Worm (Caenorhabditis elegans) whole organism, L2 larva: ENCODE results near the gene srw-127.
A peak's percentile ranks its signal among the peaks of the same experiment; 100 is the strongest.

ENCODE experiments used
- C34F6.9 ChIP-seq: fragments of 150-350 bp; optimal IDR thresholded peaks from 2 replicates; lab custom pipeline; 2014; ENCODE audit warnings: missing biosample characterization, missing genetic modification characterization
- F13H6.1 ChIP-seq: sonication (generic microtip); optimal IDR thresholded peaks from 2 replicates; lab custom pipeline; 2016; ENCODE audit warnings: missing genetic modification characterization, missing compliant biosample characterization
- R02D3.7 ChIP-seq: fragments of 150-350 bp; optimal IDR thresholded peaks from 2 replicates; lab custom pipeline; 2014; ENCODE audit warnings: missing biosample characterization, missing genetic modification characterization
- Y55F3AM.14 ChIP-seq: fragments of 200-800 bp; sonication (Bioruptor generic); optimal IDR thresholded peaks from 2 replicates; lab custom pipeline; 2018; ENCODE audit warnings: mild to moderate bottlenecking, missing genetic modification characterization, missing compliant biosample characterization
- alr-1 ChIP-seq: fragments of 150-350 bp; optimal IDR thresholded peaks from 2 replicates; lab custom pipeline; 2014; ENCODE audit warnings: missing biosample characterization, missing genetic modification characterization
- aly-2 ChIP-seq: fragments of 150-350 bp; optimal IDR thresholded peaks from 2 replicates; lab custom pipeline; 2014; ENCODE audit warnings: missing biosample characterization, missing genetic modification characterization
- blmp-1 ChIP-seq: sonication (generic microtip); optimal IDR thresholded peaks from 2 replicates; lab custom pipeline; 2017; ENCODE audit warnings: missing genetic modification characterization, mild to moderate bottlenecking, missing compliant biosample characterization, antibody characterized with exemption, moderate library complexity; ENCODE audit not compliant: insufficient read depth
- ceh-16 ChIP-seq: fragments of 150-350 bp; optimal IDR thresholded peaks from 2 replicates; lab custom pipeline; 2014; ENCODE audit warnings: missing biosample characterization, missing genetic modification characterization
- crh-2 ChIP-seq: sonication (generic microtip); optimal IDR thresholded peaks from 2 replicates; lab custom pipeline; 2017; ENCODE audit warnings: missing biosample characterization, missing genetic modification characterization
- dmd-4 ChIP-seq: sonication (generic microtip); optimal IDR thresholded peaks from 2 replicates; lab custom pipeline; 2017; ENCODE audit warnings: missing biosample characterization, missing genetic modification characterization
- egl-27 ChIP-seq: sonication (generic microtip); optimal IDR thresholded peaks from 3 replicates; lab custom pipeline; 2017; ENCODE audit warnings: missing biosample characterization, missing genetic modification reagents, missing genetic modification characterization
- elt-1 ChIP-seq: fragments of 150-350 bp; optimal IDR thresholded peaks from 2 replicates; lab custom pipeline; 2014; ENCODE audit warnings: missing biosample characterization, missing genetic modification characterization
- elt-3 ChIP-seq: sonication (generic microtip); optimal IDR thresholded peaks from 2 replicates; lab custom pipeline; 2017; ENCODE audit warnings: missing biosample characterization, missing genetic modification characterization
- fos-1 ChIP-seq: fragments of 150-350 bp; optimal IDR thresholded peaks from 2 replicates; lab custom pipeline; 2014; ENCODE audit warnings: missing biosample characterization, missing genetic modification characterization
- gmeb-1 ChIP-seq: fragments of 150-350 bp; optimal IDR thresholded peaks from 2 replicates; lab custom pipeline; 2014; ENCODE audit warnings: missing biosample characterization, missing genetic modification characterization
- lin-11 ChIP-seq: fragments of 150-350 bp; sonication (generic microtip); optimal IDR thresholded peaks from 2 replicates; lab custom pipeline; 2014; ENCODE audit warnings: missing biosample characterization, missing genetic modification characterization, inconsistent platforms, mixed read lengths
- lin-13 ChIP-seq: fragments of 150-350 bp; optimal IDR thresholded peaks from 2 replicates; lab custom pipeline; 2014; ENCODE audit warnings: missing biosample characterization, missing genetic modification reagents, missing genetic modification characterization
- lin-39 ChIP-seq: fragments of 150-350 bp; optimal IDR thresholded peaks from 2 replicates; lab custom pipeline; 2014; ENCODE audit warnings: missing biosample characterization, missing genetic modification reagents, missing genetic modification characterization
- lsy-2 ChIP-seq, 2 experiments: fragments of 150-350 bp in 1 of 2; sonication (generic microtip) in 1 of 2; optimal IDR thresholded peaks; 2 replicates each; lab custom pipeline; 2014 to 2017; ENCODE audit warnings: missing biosample characterization in 2 of 2, missing genetic modification characterization in 2 of 2
- mdl-1 ChIP-seq, 2 experiments: fragments of 150-350 bp in 1 of 2; sonication (generic microtip) in 1 of 2; optimal IDR thresholded peaks; 2 replicates each; lab custom pipeline; 2017; ENCODE audit warnings: missing biosample characterization in 2 of 2, missing genetic modification characterization in 2 of 2
- nhr-11 ChIP-seq: fragments of 150-350 bp; optimal IDR thresholded peaks from 2 replicates; lab custom pipeline; 2014; ENCODE audit warnings: missing biosample characterization, missing genetic modification characterization
- nhr-12 ChIP-seq: fragments of 150-350 bp; optimal IDR thresholded peaks from 2 replicates; lab custom pipeline; 2014; ENCODE audit warnings: missing biosample characterization, missing genetic modification characterization
- nhr-129 ChIP-seq: fragments of 150-350 bp; optimal IDR thresholded peaks from 2 replicates; lab custom pipeline; 2014; ENCODE audit warnings: missing biosample characterization, missing genetic modification characterization
- nhr-23 ChIP-seq: fragments of 150-350 bp; optimal IDR thresholded peaks from 2 replicates; lab custom pipeline; 2014; ENCODE audit warnings: missing biosample characterization, missing genetic modification reagents, missing genetic modification characterization
- nhr-237 ChIP-seq: fragments of 150-350 bp; optimal IDR thresholded peaks from 2 replicates; lab custom pipeline; 2014; ENCODE audit warnings: missing biosample characterization, missing genetic modification characterization
- nhr-25 ChIP-seq: fragments of 150-350 bp; sonication (generic microtip); optimal IDR thresholded peaks from 3 replicates; lab custom pipeline; 2014; ENCODE audit warnings: missing biosample characterization, missing genetic modification characterization
- nhr-6 ChIP-seq: fragments of 150-350 bp; optimal IDR thresholded peaks from 2 replicates; lab custom pipeline; 2014; ENCODE audit warnings: missing biosample characterization, missing genetic modification characterization
- nhr-77 ChIP-seq: fragments of 150-350 bp; optimal IDR thresholded peaks from 2 replicates; lab custom pipeline; 2014; ENCODE audit warnings: missing biosample characterization, missing genetic modification characterization
- peb-1 ChIP-seq: fragments of 150-350 bp; optimal IDR thresholded peaks from 2 replicates; lab custom pipeline; 2014; ENCODE audit warnings: missing biosample characterization, missing genetic modification characterization
- skn-1 ChIP-seq: sonication (generic microtip); optimal IDR thresholded peaks from 2 replicates; lab custom pipeline; 2017; ENCODE audit warnings: missing biosample characterization, missing genetic modification characterization
- sma-3 ChIP-seq: sonication (generic microtip); optimal IDR thresholded peaks from 2 replicates; lab custom pipeline; 2016; ENCODE audit warnings: missing genetic modification reagents, missing genetic modification characterization, missing compliant biosample characterization
- sma-9 ChIP-seq, 2 experiments: fragments of 150-350 bp in 1 of 2; sonication (generic microtip) in 1 of 2; optimal IDR thresholded peaks; 2 replicates each; lab custom pipeline; 2014 to 2016; ENCODE audit warnings: missing genetic modification characterization in 2 of 2, mild to moderate bottlenecking in 1 of 2, missing biosample characterization in 1 of 2, missing compliant biosample characterization in 1 of 2, missing genetic modification reagents in 1 of 2, moderate library complexity in 1 of 2
- snpc-4 ChIP-seq: fragments of 150-350 bp; optimal IDR thresholded peaks from 2 replicates; lab custom pipeline; 2014; ENCODE audit warnings: missing biosample characterization, missing genetic modification characterization
- unc-39 ChIP-seq: fragments of 150-350 bp; optimal IDR thresholded peaks from 2 replicates; lab custom pipeline; 2014; ENCODE audit warnings: missing biosample characterization, missing genetic modification characterization
- unc-55 ChIP-seq: fragments of 150-350 bp; sonication (generic microtip); optimal IDR thresholded peaks from 3 replicates; lab custom pipeline; 2014; ENCODE audit warnings: missing biosample characterization, missing genetic modification reagents, missing genetic modification characterization
- zag-1 ChIP-seq: fragments of 150-350 bp; optimal IDR thresholded peaks from 2 replicates; lab custom pipeline; 2014; ENCODE audit warnings: missing biosample characterization, missing genetic modification characterization
- ztf-11 ChIP-seq: sonication (generic microtip); optimal IDR thresholded peaks from 2 replicates; lab custom pipeline; 2017; ENCODE audit warnings: missing biosample characterization, missing genetic modification characterization
- ztf-4 ChIP-seq: fragments of 150-350 bp; optimal IDR thresholded peaks from 2 replicates; lab custom pipeline; 2014; ENCODE audit warnings: missing biosample characterization, missing genetic modification characterization

Gene srw-127

DNA sequence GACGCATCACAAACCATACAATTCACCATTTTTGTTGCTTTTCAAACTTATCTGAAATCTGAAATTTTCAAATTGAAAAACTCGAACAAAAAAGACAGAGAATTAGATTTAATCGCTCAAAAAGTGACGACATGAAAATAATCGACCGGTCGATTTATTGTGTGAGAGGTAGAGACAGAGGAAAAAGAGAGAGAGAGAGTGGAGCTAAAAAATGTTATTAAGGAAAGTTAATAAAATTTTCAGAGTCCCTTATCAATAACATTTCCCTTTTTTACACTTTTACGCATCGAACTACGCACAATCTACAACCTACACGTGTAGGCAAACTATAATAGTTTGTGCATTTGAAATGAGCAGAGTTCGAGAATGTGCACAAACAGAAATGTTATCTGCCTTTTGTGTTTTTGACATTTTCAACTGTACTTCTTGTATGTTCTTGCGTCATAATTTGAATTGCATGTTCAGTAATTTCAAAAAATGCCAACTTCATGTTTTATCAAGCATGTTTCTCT is 15.6 kb upstream of the srw-127 start, which contains the start of gene nhr-107:
Gene nhr-107, minus strand, starts transcription at position 51 of the 512 bp plus-strand sequence.
- TF ChIP-seq fos-1: peak; percentile 13
- TF ChIP-seq egl-27 (tag; lab: Kevin White, UChicago): no peak
- TF ChIP-seq dmd-4 (tag; lab: Kevin White, UChicago): no peak
- TF ChIP-seq sma-9 (GFP tag; optimal IDR thresholded peaks at IDR 0.05; lab: Kevin White, UChicago): peak; percentile 27
- TF ChIP-seq sma-9 (tag; optimal IDR thresholded peaks at IDR 0.05; lab: Kevin White, UChicago): no peak

DNA sequence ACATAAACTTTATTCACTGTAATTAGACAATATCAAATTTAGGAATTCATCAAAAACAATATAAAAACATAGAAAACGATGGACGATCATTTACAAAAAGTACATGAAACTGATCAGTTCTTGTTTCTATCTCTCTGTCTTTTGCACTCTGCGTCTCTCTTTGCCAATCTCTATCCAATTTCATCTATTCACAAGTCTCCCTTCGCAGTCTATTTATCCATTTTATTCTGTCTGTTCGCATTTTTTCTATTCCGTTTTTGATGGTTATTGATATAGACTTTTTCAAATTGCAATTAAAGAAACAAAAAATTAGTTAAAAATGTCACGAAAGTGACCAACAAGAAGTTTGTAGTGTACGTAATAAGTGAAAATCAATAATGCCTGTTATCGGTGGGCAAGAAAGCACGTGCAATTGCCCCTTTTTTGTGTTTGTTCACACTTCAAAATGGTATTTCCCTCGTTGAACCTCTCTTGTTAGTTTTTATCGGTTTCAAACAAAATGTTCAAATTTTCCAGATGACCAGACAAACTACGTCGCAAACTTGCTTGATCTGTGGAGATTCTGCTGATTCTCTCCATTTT is 14.3 kb upstream of the srw-127 start, which contains the start of gene nhr-42:
Gene nhr-42, plus strand, starts transcription at position 517 of the 582 bp plus-strand sequence.
- TF ChIP-seq mdl-1 (tag; optimal IDR thresholded peaks at IDR 0.05; lab: Kevin White, UChicago) (peak; percentile 2 to 20), sma-9 (GFP tag; optimal IDR thresholded peaks at IDR 0.05; lab: Kevin White, UChicago) (peak; percentile 55), sma-9 (tag; optimal IDR thresholded peaks at IDR 0.05; lab: Kevin White, UChicago) (no peak), nhr-25 (peak; percentile 60), elt-3 (tag; lab: Kevin White, UChicago) (no peak), F13H6.1 (tag; lab: Kevin White, UChicago) (peak; percentile 5), nhr-237 (no peak), crh-2 (tag; lab: Kevin White, UChicago) (peak; percentile 33), nhr-6 (tag; lab: Kevin White, UChicago) (no peak), ceh-16 (tag; lab: Kevin White, UChicago) (no peak), C34F6.9 (tag; lab: Kevin White, UChicago) (peak; percentile 51), nhr-77 (tag; lab: Kevin White, UChicago) (no peak), nhr-129 (tag; lab: Kevin White, UChicago) (peak; percentile 16), nhr-12 (tag; lab: Kevin White, UChicago) (no peak), sma-3 (GFP tag; lab: Kevin White, UChicago) (peak; percentile 37), lin-39 (tag; lab: Kevin White, UChicago) (no peak)

- TF ChIP-seq gmeb-1 (tag; lab: Kevin White, UChicago) (no peak), unc-55 (GFP tag; lab: Kevin White, UChicago) (no peak), egl-27 (tag; lab: Kevin White, UChicago) (no peak), aly-2 (tag; lab: Kevin White, UChicago) (no peak), nhr-23 (tag; lab: Kevin White, UChicago) (no peak), nhr-25 (no peak), peb-1 (no peak)
These were observed 12.0 kb upstream of the srw-127 start for ce11 chrV:7000734-7001133.

ce11 chrV:7003850-7004249 is 8.9 kb upstream of the srw-127 start, which contains the start of gene srab-4:
TSS of gene srab-4 (plus strand) at chrV:7004150.
- TF ChIP-seq C34F6.9 (tag; lab: Kevin White, UChicago) (no peak), lin-39 (tag; lab: Kevin White, UChicago) (no peak), dmd-4 (tag; lab: Kevin White, UChicago) (no peak), Y55F3AM.14 (GFP tag; lab: Kevin White, UChicago) (no peak), snpc-4 (tag; lab: Kevin White, UChicago) (no peak), alr-1 (tag; lab: Kevin White, UChicago) (no peak), blmp-1 (tag; lab: Kevin White, UChicago) (no peak), gmeb-1 (tag; lab: Kevin White, UChicago) (no peak), lin-13 (GFP tag; lab: Kevin White, UChicago) (no peak), ztf-11 (no peak), nhr-25 (no peak), nhr-237 (no peak), R02D3.7 (no peak), ceh-16 (tag; lab: Kevin White, UChicago) (no peak), elt-3 (tag; lab: Kevin White, UChicago) (no peak), sma-9 (GFP tag; optimal IDR thresholded peaks at IDR 0.05; lab: Kevin White, UChicago) (no peak), sma-9 (tag; optimal IDR thresholded peaks at IDR 0.05; lab: Kevin White, UChicago) (no peak), nhr-11 (tag; lab: Kevin White, UChicago) (no peak), nhr-77 (tag; lab: Kevin White, UChicago) (no peak), nhr-6 (tag; lab: Kevin White, UChicago) (no peak), nhr-129 (tag; lab: Kevin White, UChicago) (no peak)

- no peak for TF ChIP-seq ztf-11
- TF ChIP-seq unc-55 (GFP tag; lab: Kevin White, UChicago): no peak
- no peak for TF ChIP-seq lin-11 (tag; lab: Kevin White, UChicago)
- TF ChIP-seq snpc-4 (tag; lab: Kevin White, UChicago): no peak
- TF ChIP-seq zag-1 (tag; lab: Kevin White, UChicago): no peak
- TF ChIP-seq ztf-4 (tag; lab: Kevin White, UChicago): no peak
- TF ChIP-seq dmd-4 (tag; lab: Kevin White, UChicago): no peak
- no peak for TF ChIP-seq elt-1 (tag; lab: Kevin White, UChicago)
- TF ChIP-seq skn-1: no peak
- TF ChIP-seq sma-9 (GFP tag; optimal IDR thresholded peaks at IDR 0.05; lab: Kevin White, UChicago): no peak
- TF ChIP-seq sma-9 (tag; optimal IDR thresholded peaks at IDR 0.05; lab: Kevin White, UChicago): no peak
- TF ChIP-seq fos-1: no peak
- TF ChIP-seq lin-39 (tag; lab: Kevin White, UChicago): no peak
- no peak for TF ChIP-seq aly-2 (tag; lab: Kevin White, UChicago)
- no peak for TF ChIP-seq unc-39 (tag; lab: Kevin White, UChicago)
- no peak for TF ChIP-seq blmp-1 (tag; lab: Kevin White, UChicago)
- no peak for TF ChIP-seq nhr-23 (tag; lab: Kevin White, UChicago)
- TF ChIP-seq lsy-2 (tag; optimal IDR thresholded peaks at IDR 0.05; lab: Kevin White, UChicago): no peak
These were observed 6.8 kb upstream of the srw-127 start, which contains the start of gene spig-10 for ce11 chrV:7005964-7006363. TSS of gene spig-10 (plus strand) at chrV:7006264.
